Fruit fly (Drosophila melanogaster) whole organism, embryonic: Measurements from ENCODE around the gene Cpr31A.

Experiments used
- CG15073 ChIP-seq: fragments of 200-800 bp; sonication (Bioruptor generic); optimal IDR thresholded peaks from 2 replicates; lab custom pipeline; 2016; ENCODE audit warnings: missing biosample characterization, missing genetic modification characterization
- CG1832 ChIP-seq: fragments of 200-800 bp; sonication (Bioruptor generic); optimal IDR thresholded peaks from 2 replicates; lab custom pipeline; 2017; ENCODE audit warnings: missing biosample characterization, mild to moderate bottlenecking, missing genetic modification characterization, inconsistent platforms
- CG9932 ChIP-seq: fragments of 200-800 bp; sonication (Bioruptor generic); IDR thresholded peaks from 2 replicates; pipeline ENCODE4 v1.3.6; 2022; ENCODE audit warnings: missing biosample characterization, missing genetic modification characterization
- Mrtf ChIP-seq: fragments of 200-800 bp; sonication (Bioruptor generic); IDR thresholded peaks from 3 replicates; pipeline ENCODE4 v1.3.6; 2022; ENCODE audit warnings: missing biosample characterization, missing genetic modification characterization
- ap ChIP-seq: fragments of 200-800 bp; sonication (Bioruptor generic); IDR thresholded peaks from 2 replicates; pipeline ENCODE4 v1.3.6; 2022; ENCODE audit warnings: missing biosample characterization, missing genetic modification characterization
- psq ChIP-seq: fragments of 200-800 bp; sonication (Bioruptor generic); optimal IDR thresholded peaks from 2 replicates; lab custom pipeline; 2017; ENCODE audit warnings: missing biosample characterization, missing genetic modification characterization

- TF ChIP-seq CG1832, result no peak
- no peak for TF ChIP-seq psq (GFP tag; lab: Kevin White, UChicago)
- no peak for TF ChIP-seq CG15073 (GFP tag; lab: Kevin White, UChicago)
- no peak for TF ChIP-seq Mrtf
- peak; percentile 50 for TF ChIP-seq CG9932
- TF ChIP-seq ap, result no peak
These were observed 7.3 kb downstream of the Cpr31A start for dm6 chr2L:10061276-10061675.
